Worm (Caenorhabditis elegans) whole organism, early embryonic: ENCODE data around the gene F14H12.3.

ENCODE experiments used
- B0310.2 ChIP-seq: sonication (generic microtip); optimal IDR thresholded peaks from 2 replicates; lab custom pipeline; 2016; ENCODE audit warnings: mild to moderate bottlenecking, missing genetic modification characterization, missing compliant biosample characterization
- ama-1 ChIP-seq: fragments of 150-350 bp; optimal IDR thresholded peaks from 2 replicates; lab custom pipeline; 2014
- ets-7 ChIP-seq: sonication (generic microtip); optimal IDR thresholded peaks from 2 replicates; lab custom pipeline; 2016; ENCODE audit warnings: missing genotype, missing genetic modification characterization, missing compliant biosample characterization
- flt-1 ChIP-seq: fragments of 200-800 bp; sonication (Bioruptor generic); IDR thresholded peaks from 2 replicates; pipeline ENCODE4 v1.3.6; 2022; ENCODE audit warnings: missing genetic modification characterization, missing compliant biosample characterization
- hmg-4 ChIP-seq: fragments of 200-800 bp; sonication (Bioruptor generic); optimal IDR thresholded peaks from 2 replicates; lab custom pipeline; 2018; ENCODE audit warnings: mild to moderate bottlenecking, missing genetic modification characterization, missing compliant biosample characterization
- pes-1 ChIP-seq: fragments of 200-800 bp; sonication (Bioruptor generic); IDR thresholded peaks from 2 replicates; pipeline ENCODE4 v1.3.6; 2022; ENCODE audit warnings: missing genetic modification reagents, missing genetic modification characterization, missing compliant biosample characterization
- tbx-37 ChIP-seq: fragments of 200-800 bp; sonication (Bioruptor generic); conservative IDR thresholded peaks from 2 replicates; pipeline ENCODE4 v1.3.6; 2022; ENCODE audit warnings: missing genetic modification reagents, missing genetic modification characterization, missing compliant biosample characterization
- tra-4 ChIP-seq: sonication (generic microtip); optimal IDR thresholded peaks from 2 replicates; lab custom pipeline; 2017; ENCODE audit warnings: missing genetic modification characterization, missing compliant biosample characterization

DNA sequence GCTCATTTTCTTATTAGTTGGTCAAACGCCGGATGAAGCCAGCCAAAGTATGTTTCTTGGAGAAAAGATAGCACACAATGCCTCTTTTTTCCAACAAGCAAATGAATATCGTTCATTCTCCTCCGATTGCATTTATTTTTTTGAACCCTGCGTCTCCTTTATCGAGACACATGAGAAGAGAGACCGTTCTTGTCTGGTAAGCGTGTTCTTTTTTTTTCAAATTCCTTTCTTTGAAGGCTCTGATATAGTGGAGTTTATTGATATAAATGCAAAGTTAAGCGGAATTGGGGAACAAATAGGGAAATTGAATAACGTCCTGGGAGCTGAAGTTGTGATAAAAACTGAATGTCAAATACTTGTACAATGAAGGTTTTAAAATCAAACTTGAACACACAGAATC, 18.5 kb downstream of the F14H12.3 start, which contains the start of gene F14H12.7:
- TF ChIP-seq ama-1 (lab: Kevin White, UChicago) (no peak), flt-1 (GFP tag; lab: Robert Waterston, UW) (no peak), pes-1 (GFP tag; lab: Robert Waterston, UW) (no peak), B0310.2 (tag; lab: Kevin White, UChicago) (no peak), tbx-37 (GFP tag; lab: Robert Waterston, UW) (no peak), hmg-4 (GFP tag; lab: Kevin White, UChicago) (no peak), ets-7 (tag; lab: Kevin White, UChicago) (no peak), tra-4 (tag; lab: Kevin White, UChicago) (no peak)
